Fruit fly (Drosophila melanogaster) whole organism, prepupa: Measurements from ENCODE around the gene DNaseII.

ENCODE experiments used
- Blimp-1 ChIP-seq: fragments of 200-800 bp; sonication (Bioruptor generic); optimal IDR thresholded peaks from 3 replicates; lab custom pipeline; 2017; ENCODE audit warnings: missing biosample characterization, missing genetic modification characterization, mild to moderate bottlenecking, moderate library complexity, missing genetic modification reagents
- CG10631 ChIP-seq: fragments of 200-800 bp; sonication (Bioruptor generic); optimal IDR thresholded peaks from 2 replicates; lab custom pipeline; 2016; ENCODE audit warnings: missing biosample characterization, missing genetic modification characterization
- CG11294 ChIP-seq: fragments of 200-800 bp; sonication (Bioruptor generic); IDR thresholded peaks from 2 replicates; pipeline ENCODE4 v1.3.6; 2022; ENCODE audit warnings: missing biosample characterization, missing genetic modification characterization
- CG11762 ChIP-seq: fragments of 200-800 bp; sonication (Bioruptor generic); optimal IDR thresholded peaks from 3 replicates; lab custom pipeline; 2016; ENCODE audit warnings: missing biosample characterization, missing genetic modification characterization; ENCODE audit not compliant: insufficient read depth
- CG15336 ChIP-seq: fragments of 200-800 bp; sonication (Bioruptor generic); IDR thresholded peaks from 2 replicates; pipeline ENCODE4 v1.3.6; 2022; ENCODE audit warnings: missing biosample characterization, missing genetic modification characterization
- CG16779 ChIP-seq: fragments of 200-800 bp; sonication (Bioruptor generic); optimal IDR thresholded peaks from 3 replicates; lab custom pipeline; 2017; ENCODE audit warnings: missing biosample characterization, mild to moderate bottlenecking, missing genetic modification characterization
- CG32006 ChIP-seq: fragments of 200-800 bp; sonication (Bioruptor generic); optimal IDR thresholded peaks from 3 replicates; lab custom pipeline; 2017; ENCODE audit warnings: missing biosample characterization, mild to moderate bottlenecking, missing genetic modification characterization
- CG34406 ChIP-seq: fragments of 200-800 bp; sonication (Bioruptor generic); optimal IDR thresholded peaks from 3 replicates; lab custom pipeline; 2016; ENCODE audit warnings: missing biosample characterization, missing genetic modification characterization
- CG3919 ChIP-seq: fragments of 200-800 bp; sonication (Bioruptor generic); optimal IDR thresholded peaks from 3 replicates; lab custom pipeline; 2016; ENCODE audit warnings: missing biosample characterization, missing genetic modification characterization
- CG6276 ChIP-seq: fragments of 200-800 bp; sonication (Bioruptor generic); optimal IDR thresholded peaks from 2 replicates; lab custom pipeline; 2017; ENCODE audit warnings: missing biosample characterization, mild to moderate bottlenecking, missing genetic modification characterization
- CG6854 ChIP-seq: fragments of 200-800 bp; sonication (Bioruptor generic); optimal IDR thresholded peaks from 2 replicates; lab custom pipeline; 2017; ENCODE audit warnings: missing biosample characterization, mild to moderate bottlenecking, missing genetic modification characterization
- CG7368 ChIP-seq: fragments of 200-800 bp; sonication (Bioruptor generic); optimal IDR thresholded peaks from 3 replicates; lab custom pipeline; 2016; ENCODE audit warnings: missing biosample characterization, missing genetic modification characterization
- CG8119 ChIP-seq: fragments of 200-800 bp; sonication (Bioruptor generic); IDR thresholded peaks from 3 replicates; pipeline ENCODE4 v1.3.6; 2022; ENCODE audit warnings: missing biosample characterization, missing genetic modification characterization
- CG8319 ChIP-seq: fragments of 200-800 bp; sonication (Bioruptor generic); optimal IDR thresholded peaks from 3 replicates; lab custom pipeline; 2016; ENCODE audit warnings: missing biosample characterization, missing genetic modification characterization
- Eip75B ChIP-seq: fragments of 200-800 bp; sonication (Bioruptor generic); optimal IDR thresholded peaks from 3 replicates; lab custom pipeline; 2016; ENCODE audit warnings: missing biosample characterization, missing genetic modification characterization
- Eip78C ChIP-seq: fragments of 200-800 bp; sonication (Bioruptor generic); peaks from one replicate; lab custom pipeline; 2016; ENCODE audit warnings: missing biosample characterization, missing genetic modification characterization
- Ets21C ChIP-seq: fragments of 200-800 bp; sonication (Bioruptor generic); optimal IDR thresholded peaks from 3 replicates; lab custom pipeline; 2016; ENCODE audit warnings: missing biosample characterization, missing genetic modification characterization
- Ets96B ChIP-seq: fragments of 200-800 bp; optimal IDR thresholded peaks from 2 replicates; lab custom pipeline; 2019; ENCODE audit warnings: missing biosample characterization, mild to moderate bottlenecking, missing genetic modification characterization, moderate library complexity
- Gug ChIP-seq: fragments of 200-800 bp; sonication (Bioruptor generic); IDR thresholded peaks from 2 replicates; pipeline ENCODE4 v1.3.6; 2022; ENCODE audit warnings: missing biosample characterization, missing genetic modification characterization
- Hr38 ChIP-seq: sonication (Bioruptor generic); optimal IDR thresholded peaks from 2 replicates; lab custom pipeline; 2016; ENCODE audit warnings: missing biosample characterization, missing genetic modification characterization
- Lpt ChIP-seq: fragments of 200-800 bp; sonication (Bioruptor generic); optimal IDR thresholded peaks from 3 replicates; lab custom pipeline; 2016; ENCODE audit warnings: missing biosample characterization, missing genetic modification characterization
- Met ChIP-seq: fragments of 200-800 bp; sonication (Bioruptor generic); optimal IDR thresholded peaks from 3 replicates; lab custom pipeline; 2016; ENCODE audit warnings: missing biosample characterization, missing genetic modification characterization
- OdsH ChIP-seq: fragments of 200-800 bp; sonication (Bioruptor generic); optimal IDR thresholded peaks from 3 replicates; lab custom pipeline; 2016; ENCODE audit warnings: missing biosample characterization, missing genetic modification characterization
- Smox ChIP-seq: fragments of 200-800 bp; sonication (Bioruptor generic); optimal IDR thresholded peaks from 3 replicates; lab custom pipeline; 2016; ENCODE audit warnings: missing biosample characterization, missing genetic modification characterization
- Sox102F ChIP-seq: fragments of 200-800 bp; sonication (Bioruptor generic); optimal IDR thresholded peaks from 2 replicates; lab custom pipeline; 2016; ENCODE audit warnings: missing biosample characterization, mild to moderate bottlenecking, missing genetic modification characterization
- achi ChIP-seq: fragments of 200-800 bp; sonication (Bioruptor generic); optimal IDR thresholded peaks from 3 replicates; lab custom pipeline; 2016; ENCODE audit warnings: missing biosample characterization, missing genetic modification characterization
- acj6 ChIP-seq: fragments of 200-800 bp; sonication (Bioruptor generic); optimal IDR thresholded peaks from 3 replicates; lab custom pipeline; 2016; ENCODE audit warnings: missing biosample characterization, missing genetic modification characterization
- cyc ChIP-seq: fragments of 200-800 bp; sonication (Bioruptor generic); optimal IDR thresholded peaks from 3 replicates; lab custom pipeline; 2016; ENCODE audit warnings: missing biosample characterization, missing genetic modification characterization
- dac ChIP-seq: fragments of 200-800 bp; sonication (Bioruptor generic); optimal IDR thresholded peaks from 2 replicates; lab custom pipeline; 2017; ENCODE audit warnings: missing biosample characterization, mild to moderate bottlenecking, missing genetic modification characterization
- eg ChIP-seq: fragments of 200-800 bp; sonication (Bioruptor generic); IDR thresholded peaks from 3 replicates; pipeline ENCODE4 v1.3.6; 2022; ENCODE audit warnings: missing biosample characterization, missing genetic modification characterization
- fd59A ChIP-seq: fragments of 200-800 bp; sonication (Bioruptor generic); optimal IDR thresholded peaks from 2 replicates; lab custom pipeline; 2017; ENCODE audit warnings: missing biosample characterization, mild to moderate bottlenecking, missing genetic modification characterization, missing genetic modification reagents
- fd85E ChIP-seq: fragments of 200-800 bp; sonication (Bioruptor generic); optimal IDR thresholded peaks from 3 replicates; lab custom pipeline; 2016; ENCODE audit warnings: missing biosample characterization, missing genetic modification characterization
- pdm3 ChIP-seq: fragments of 200-800 bp; sonication (Bioruptor generic); optimal IDR thresholded peaks from 3 replicates; lab custom pipeline; 2016; ENCODE audit warnings: missing biosample characterization, missing genetic modification characterization
- salr ChIP-seq, 2 experiments: fragments of 200-800 bp; sonication (Bioruptor generic); optimal IDR thresholded peaks; 3 replicates each; lab custom pipeline; 2016 to 2018; ENCODE audit warnings: missing biosample characterization in 2 of 2, missing genetic modification characterization in 2 of 2, mild to moderate bottlenecking in 1 of 2
- ss ChIP-seq, 2 experiments: fragments of 200-800 bp; sonication (Bioruptor generic); optimal IDR thresholded peaks; 2 replicates in 1 of 2; 3 replicates in 1 of 2; lab custom pipeline; 2017 to 2018; ENCODE audit warnings: mild to moderate bottlenecking in 2 of 2, missing biosample characterization in 2 of 2, missing genetic modification characterization in 2 of 2, moderate library complexity in 1 of 2
- svp ChIP-seq: fragments of 200-800 bp; sonication (Bioruptor generic); peaks from one replicate; lab custom pipeline; 2016; ENCODE audit warnings: missing biosample characterization, missing genetic modification characterization
- topi ChIP-seq: fragments of 200-800 bp; sonication (Bioruptor generic); optimal IDR thresholded peaks from 3 replicates; lab custom pipeline; 2016; ENCODE audit warnings: missing biosample characterization, missing genetic modification characterization
- vri ChIP-seq: fragments of 200-800 bp; sonication (Bioruptor generic); optimal IDR thresholded peaks from 3 replicates; lab custom pipeline; 2016; ENCODE audit warnings: missing biosample characterization, mild to moderate bottlenecking, missing genetic modification characterization

DNaseII gene

DNA sequence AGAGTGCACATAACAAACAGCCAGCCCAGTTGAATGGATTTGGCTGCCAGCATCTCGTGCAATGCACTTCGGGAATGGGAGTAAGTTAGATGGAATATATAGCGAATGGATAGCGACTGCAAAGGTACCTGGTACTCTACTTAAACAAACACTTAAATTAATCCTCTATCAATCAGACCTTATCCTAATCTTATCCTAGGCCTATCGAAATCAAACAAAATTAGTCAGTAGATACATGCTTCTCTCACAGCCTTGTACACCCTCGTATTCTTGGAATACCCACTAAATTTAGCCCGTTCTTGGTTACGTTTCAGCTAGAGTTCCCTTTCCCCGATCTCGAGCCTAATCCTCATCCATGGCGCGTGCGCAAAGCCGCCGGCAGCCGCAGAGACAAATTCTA is 41.4 kb downstream of the DNaseII start:
- TF ChIP-seq Smox (no peak), CG15336 (GFP tag; lab: Robert Waterston, UW) (0 out of 2 replicates have a peak, but pooled peaks have one; percentile 23), CG8119 (GFP tag; lab: Robert Waterston, UW) (peak; percentile 36; the same call in 1 of the 3 replicates), cyc (no peak), Gug (GFP tag; lab: Robert Waterston, UW) (no peak), vri (no peak), CG10631 (GFP tag; lab: Kevin White, UChicago) (no peak), eg (GFP tag; lab: Robert Waterston, UW) (0 out of 3 replicates have a peak, but pooled peaks have one; percentile 8), dac (GFP tag; lab: Kevin White, UChicago) (no peak), CG6854 (GFP tag; lab: Kevin White, UChicago) (no peak), Blimp-1 (GFP tag; lab: Kevin White, UChicago) (no peak), CG32006 (GFP tag; lab: Kevin White, UChicago) (no peak), acj6 (GFP tag; lab: Kevin White, UChicago) (no peak), pdm3 (GFP tag; lab: Kevin White, UChicago) (no peak), Lpt (GFP tag; lab: Kevin White, UChicago) (no peak)

DNA sequence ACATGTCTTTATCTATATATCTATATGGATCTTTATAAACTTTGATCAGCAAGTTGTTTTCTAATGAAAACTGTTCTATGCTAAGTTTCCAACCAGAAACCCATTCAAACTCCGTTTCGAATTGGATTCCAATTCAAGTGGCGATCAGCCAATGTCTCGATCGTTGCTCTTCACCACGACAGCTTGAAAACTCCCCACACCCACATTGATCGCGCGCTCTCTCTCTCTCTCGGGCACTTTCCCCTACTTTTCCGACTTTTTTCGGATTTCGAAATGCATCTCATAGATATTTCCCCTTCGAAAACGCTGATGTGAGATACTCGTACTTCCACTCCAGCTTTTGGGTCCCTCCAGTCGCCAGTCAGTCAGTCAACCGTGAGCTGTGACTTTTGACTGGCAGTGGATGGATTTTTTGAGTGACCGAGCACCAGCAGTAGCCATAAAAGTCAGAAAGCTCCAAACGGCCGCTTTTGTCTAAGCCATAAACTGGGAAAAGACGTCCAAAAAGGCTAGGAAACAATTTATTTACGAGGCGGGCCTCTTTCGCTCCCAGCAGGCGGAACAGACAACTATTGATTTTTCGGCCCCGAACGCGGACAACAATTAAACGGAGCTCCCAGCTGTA is 44.1 kb downstream of the DNaseII start:
- TF ChIP-seq ss (GFP tag; optimal IDR thresholded peaks at IDR 0.05; lab: Kevin White, UChicago) (no peak), CG8319 (GFP tag; lab: Kevin White, UChicago) (no peak), Hr38 (GFP tag; lab: Kevin White, UChicago) (no peak), CG6854 (GFP tag; lab: Kevin White, UChicago) (no peak), topi (GFP tag; lab: Kevin White, UChicago) (no peak), svp (no peak), eg (GFP tag; lab: Robert Waterston, UW) (no peak)

dm6 chr3R:18064369-18064768 is 45.2 kb downstream of the DNaseII start:
- TF ChIP-seq Gug (GFP tag; lab: Robert Waterston, UW), result no peak
- TF ChIP-seq svp, result no peak
- no peak for TF ChIP-seq cyc
- TF ChIP-seq CG11762 (GFP tag; lab: Kevin White, UChicago), result no peak
- TF ChIP-seq CG10631 (GFP tag; lab: Kevin White, UChicago), result peak; percentile 11
- no peak for TF ChIP-seq CG16779 (tag; lab: Kevin White, UChicago)
- TF ChIP-seq pdm3 (GFP tag; lab: Kevin White, UChicago), result no peak
- TF ChIP-seq Ets96B, result peak; percentile 6
- TF ChIP-seq CG7368 (GFP tag; lab: Kevin White, UChicago), result no peak
- TF ChIP-seq fd59A (GFP tag; lab: Kevin White, UChicago), result no peak
- no peak for TF ChIP-seq CG6854 (GFP tag; lab: Kevin White, UChicago)
- no peak for TF ChIP-seq CG8119 (GFP tag; lab: Robert Waterston, UW)
- no peak for TF ChIP-seq fd85E (GFP tag; lab: Kevin White, UChicago)
- no peak for TF ChIP-seq dac (GFP tag; lab: Kevin White, UChicago)
- no peak for TF ChIP-seq Sox102F
- no peak for TF ChIP-seq salr (GFP tag; optimal IDR thresholded peaks at IDR 0.05; lab: Kevin White, UChicago)
- no peak for TF ChIP-seq Smox
- peak; percentile 11 for TF ChIP-seq CG32006 (GFP tag; lab: Kevin White, UChicago)
- TF ChIP-seq CG11294 (GFP tag; lab: Robert Waterston, UW), result no peak
- no peak for TF ChIP-seq Eip75B (GFP tag; lab: Kevin White, UChicago)
- TF ChIP-seq Met (GFP tag; lab: Kevin White, UChicago), result no peak
- no peak for TF ChIP-seq achi
- TF ChIP-seq Ets21C (GFP tag; lab: Kevin White, UChicago), result no peak
- TF ChIP-seq OdsH (GFP tag; lab: Kevin White, UChicago), result no peak
- TF ChIP-seq Eip78C (GFP tag; lab: Kevin White, UChicago), result peak; percentile 52
- TF ChIP-seq CG6276 (GFP tag; lab: Kevin White, UChicago), result no peak
- no peak for TF ChIP-seq vri
- TF ChIP-seq CG15336 (GFP tag; lab: Robert Waterston, UW), result no peak
- TF ChIP-seq CG3919 (GFP tag; lab: Kevin White, UChicago), result no peak
- no peak for TF ChIP-seq CG34406 (GFP tag; lab: Kevin White, UChicago)
